Fruit fly (Drosophila melanogaster): ENCODE results near the gene CG9257.

DNA sequence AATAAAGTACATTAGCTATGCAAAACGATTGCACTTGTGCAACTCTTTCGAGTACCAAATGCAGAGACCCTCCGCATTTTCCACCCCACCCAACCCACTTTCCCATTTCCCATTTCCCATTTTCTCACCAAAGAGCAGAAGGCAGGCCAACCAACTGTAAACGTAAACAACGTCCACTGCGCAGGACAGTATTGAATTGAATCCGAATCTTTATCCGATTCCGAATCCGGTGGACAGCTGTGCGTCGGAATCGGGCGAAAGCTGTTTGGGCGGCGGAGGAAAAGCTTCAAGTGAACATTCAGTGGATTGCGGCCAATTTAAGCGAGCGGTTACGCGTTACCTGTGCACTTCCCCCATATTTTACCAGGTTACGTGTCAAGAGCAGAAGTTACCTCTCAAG, 27.4 kb upstream of the CG9257 start, which contains the start of gene tadr:
- TF ChIP-seq pan (optimal IDR thresholded peaks at IDR 0.05): no peak
- no peak for TF ChIP-seq usp (GFP tag; optimal IDR thresholded peaks at IDR 0.05)
- TF ChIP-seq psq (optimal IDR thresholded peaks at IDR 0.05): no peak
- TF ChIP-seq Dll (optimal IDR thresholded peaks at IDR 0.05): no peak
